Worm (Caenorhabditis elegans): Measurements from ENCODE around the gene F17E9.2.

The F17E9.2 gene

DNA sequence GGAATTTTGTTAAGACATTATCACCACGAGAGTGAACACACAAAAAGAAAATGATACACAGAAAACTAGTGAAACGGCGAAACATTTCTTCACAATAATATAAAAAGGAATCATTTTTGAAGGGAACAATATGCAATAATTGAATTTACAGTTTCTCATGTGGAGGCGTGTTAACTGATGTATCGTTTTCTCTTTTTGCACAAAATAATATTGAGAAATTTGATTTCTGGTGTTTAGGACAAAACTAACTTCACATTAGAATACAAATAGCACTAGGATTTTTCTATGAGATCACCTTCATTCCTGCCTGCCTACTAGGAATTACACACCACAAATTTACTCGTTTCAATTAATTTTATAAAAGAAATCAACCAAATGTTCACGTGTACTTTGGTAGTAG is 2.8 kb downstream of the F17E9.2 start, which contains the start of gene D2096.13:
Gene D2096.13 (minus strand): TSS at position 101 of the 400 bp plus-strand sequence.
- TF ChIP-seq cog-1 (tag; optimal IDR thresholded peaks at IDR 0.05) (no peak), flt-1 (GFP tag; IDR thresholded peaks at IDR 0.05) (no peak), med-1 (GFP tag; optimal IDR thresholded peaks at IDR 0.05; ENCODE audit: insufficient read depth) (no peak), ztf-29 (GFP tag; IDR thresholded peaks at IDR 0.05) (no peak), ref-1 (GFP tag; conservative IDR thresholded peaks at IDR 0.05) (no peak), tab-1 (GFP tag; IDR thresholded peaks at IDR 0.05) (no peak)

DNA sequence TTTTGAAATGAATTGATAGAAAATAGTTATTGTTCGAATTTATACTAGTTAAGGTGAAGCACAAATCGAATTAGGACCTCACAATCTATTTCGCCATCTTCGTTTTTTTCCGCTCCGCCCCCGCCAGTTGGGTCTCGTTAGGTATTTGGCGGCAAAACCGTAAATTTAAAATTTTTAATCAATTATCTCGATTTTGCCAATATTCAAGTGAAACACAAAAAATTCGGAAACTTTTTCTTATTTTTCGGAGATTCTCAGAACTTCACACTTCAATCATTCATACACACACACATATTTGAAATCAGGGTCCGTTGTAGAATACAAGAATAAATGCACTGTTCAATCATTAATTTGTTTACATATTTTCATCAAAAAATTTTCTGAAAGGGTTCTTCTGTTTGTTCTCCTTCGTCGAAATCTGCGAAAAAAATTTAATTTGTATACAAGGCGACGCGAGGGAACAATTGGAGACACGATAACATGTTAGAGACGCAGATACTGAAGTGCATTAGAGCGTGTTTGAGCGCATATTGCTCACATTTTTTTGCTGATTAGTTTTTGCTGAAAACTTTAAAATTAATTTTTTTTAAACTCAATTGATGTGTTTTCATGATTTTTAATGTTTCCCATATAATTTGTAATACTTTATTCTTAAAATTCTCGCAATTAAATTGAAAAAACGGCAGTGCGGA is 4.2 kb downstream of the F17E9.2 start, which contains the start of gene D2096.5:
Gene D2096.5 (minus strand): TSS at position 51 of the 692 bp plus-strand sequence.
- TF ChIP-seq ztf-29 (GFP tag; IDR thresholded peaks at IDR 0.05) = no peak
- no peak for TF ChIP-seq cog-1 (tag; optimal IDR thresholded peaks at IDR 0.05)
- TF ChIP-seq ztf-23 (GFP tag; IDR thresholded peaks at IDR 0.05) = no peak

DNA sequence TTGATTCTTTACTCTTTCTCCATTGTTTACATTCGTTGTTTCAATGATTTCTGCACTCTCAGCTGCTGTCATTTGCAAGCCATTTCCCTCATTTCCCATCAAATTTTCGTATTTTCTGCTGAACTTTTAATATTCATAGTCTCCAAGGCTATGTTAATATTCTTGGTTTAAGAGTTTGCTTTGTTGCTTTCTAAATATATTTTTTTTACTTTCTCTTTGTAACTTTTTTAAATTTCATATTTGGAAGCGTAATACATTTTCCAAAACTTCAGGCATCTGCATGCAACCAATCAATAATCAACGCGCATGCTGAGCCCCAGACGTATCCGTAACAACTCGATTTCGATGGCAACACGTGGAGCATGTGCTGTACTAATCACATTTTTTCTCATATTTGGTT is 5.1 kb downstream of the F17E9.2 start, which contains the start of gene sqv-1:
Gene sqv-1 (plus strand): TSS at position 301 of the 400 bp plus-strand sequence.
- TF ChIP-seq ref-1 (GFP tag; conservative IDR thresholded peaks at IDR 0.05) (no peak), cog-1 (tag; optimal IDR thresholded peaks at IDR 0.05) (no peak), med-1 (GFP tag; optimal IDR thresholded peaks at IDR 0.05; ENCODE audit: insufficient read depth) (no peak), ztf-29 (GFP tag; IDR thresholded peaks at IDR 0.05) (no peak), T22C8.4 (GFP tag; IDR thresholded peaks at IDR 0.05) (no peak), klf-2 (GFP tag; conservative IDR thresholded peaks at IDR 0.05) (no peak), tab-1 (GFP tag; IDR thresholded peaks at IDR 0.05) (no peak), flt-1 (GFP tag; IDR thresholded peaks at IDR 0.05) (no peak), ztf-23 (GFP tag; IDR thresholded peaks at IDR 0.05) (no peak)

DNA sequence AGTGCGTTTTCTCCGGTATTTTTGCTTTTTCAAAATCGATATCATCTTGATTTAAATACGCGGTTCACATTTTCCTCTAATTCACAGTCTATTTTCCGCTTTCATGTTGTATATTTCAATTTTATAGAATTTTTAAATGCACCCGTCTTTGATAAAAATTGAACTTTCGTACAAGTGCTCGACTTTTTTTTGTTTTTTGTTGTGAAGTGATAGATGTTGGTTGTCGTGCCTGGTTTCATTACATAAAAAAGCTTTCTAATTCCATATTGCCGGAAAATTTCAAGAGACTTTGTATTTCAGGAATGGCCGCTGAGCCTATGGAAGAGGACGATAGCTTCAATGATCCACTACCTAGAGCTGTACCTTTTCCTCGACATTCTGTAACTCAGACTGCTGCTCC is 7.5 kb downstream of the F17E9.2 start, which contains the start of gene D2096.12:
Gene D2096.12 (plus strand): TSS at position 301 of the 400 bp plus-strand sequence.
- TF ChIP-seq med-1 (GFP tag; optimal IDR thresholded peaks at IDR 0.05; ENCODE audit: insufficient read depth) = no peak
- no peak for TF ChIP-seq tab-1 (GFP tag; IDR thresholded peaks at IDR 0.05)
- TF ChIP-seq flt-1 (GFP tag; IDR thresholded peaks at IDR 0.05) = no peak
- TF ChIP-seq klf-2 (GFP tag; conservative IDR thresholded peaks at IDR 0.05) = no peak
- no peak for TF ChIP-seq T22C8.4 (GFP tag; IDR thresholded peaks at IDR 0.05)

DNA sequence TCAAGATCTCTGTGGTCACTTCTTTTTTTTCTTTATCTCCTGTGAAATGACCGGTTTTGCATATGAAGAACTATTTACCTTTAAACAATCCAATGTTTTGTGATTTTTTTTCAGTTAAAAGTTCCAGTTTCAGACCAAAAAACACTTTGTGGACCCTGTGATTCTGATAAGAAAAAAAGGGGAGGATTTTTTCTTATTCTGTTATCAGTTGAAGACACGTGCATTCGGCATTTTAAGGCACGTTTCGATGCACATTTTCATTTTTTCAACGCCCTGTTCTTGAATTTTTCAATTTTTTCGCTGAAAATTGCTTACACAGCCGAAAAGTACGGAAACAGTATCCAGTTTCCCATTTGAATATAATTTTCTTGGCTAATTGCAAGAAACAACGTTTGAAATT is 10.6 kb downstream of the F17E9.2 start, which contains the start of gene aagr-1:
Gene aagr-1 (plus strand): TSS at position 227 of the 400 bp plus-strand sequence.
- no peak for TF ChIP-seq ztf-29 (GFP tag; IDR thresholded peaks at IDR 0.05)
- TF ChIP-seq cog-1 (tag; optimal IDR thresholded peaks at IDR 0.05) = no peak
- no peak for TF ChIP-seq med-1 (GFP tag; optimal IDR thresholded peaks at IDR 0.05; ENCODE audit: insufficient read depth)
- no peak for TF ChIP-seq flt-1 (GFP tag; IDR thresholded peaks at IDR 0.05)
- no peak for TF ChIP-seq ref-1 (GFP tag; conservative IDR thresholded peaks at IDR 0.05)
- TF ChIP-seq T22C8.4 (GFP tag; IDR thresholded peaks at IDR 0.05) = no peak
- TF ChIP-seq ztf-23 (GFP tag; IDR thresholded peaks at IDR 0.05) = no peak
- no peak for TF ChIP-seq tab-1 (GFP tag; IDR thresholded peaks at IDR 0.05)
- no peak for TF ChIP-seq klf-2 (GFP tag; conservative IDR thresholded peaks at IDR 0.05)

DNA sequence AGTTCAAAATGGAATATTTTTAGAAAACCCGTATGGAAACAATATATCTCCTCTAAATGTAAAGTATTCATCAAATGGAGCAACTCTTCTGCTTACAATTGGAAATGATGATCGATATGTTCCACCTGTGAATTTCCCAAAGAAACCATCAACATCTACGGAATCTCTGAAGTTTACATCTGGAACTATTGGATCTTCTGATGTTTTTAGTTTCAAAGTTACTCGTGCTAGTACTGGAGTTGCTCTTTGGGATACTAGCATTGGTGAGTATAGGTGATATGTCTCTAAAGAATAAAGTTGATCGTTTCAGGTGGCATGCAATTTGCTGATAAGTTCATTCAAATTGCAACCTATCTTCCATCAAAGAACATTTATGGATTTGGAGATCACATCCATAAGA is 12.2 kb downstream of the F17E9.2 start:
- no peak for TF ChIP-seq ztf-23 (GFP tag; IDR thresholded peaks at IDR 0.05)
- TF ChIP-seq flt-1 (GFP tag; IDR thresholded peaks at IDR 0.05) = no peak
- TF ChIP-seq klf-2 (GFP tag; conservative IDR thresholded peaks at IDR 0.05) = no peak
- no peak for TF ChIP-seq ref-1 (GFP tag; conservative IDR thresholded peaks at IDR 0.05)
- TF ChIP-seq T22C8.4 (GFP tag; IDR thresholded peaks at IDR 0.05) = no peak
- TF ChIP-seq cog-1 (tag; optimal IDR thresholded peaks at IDR 0.05) = no peak
- TF ChIP-seq tab-1 (GFP tag; IDR thresholded peaks at IDR 0.05) = no peak
- TF ChIP-seq med-1 (GFP tag; optimal IDR thresholded peaks at IDR 0.05; ENCODE audit: insufficient read depth) = no peak
- no peak for TF ChIP-seq ztf-29 (GFP tag; IDR thresholded peaks at IDR 0.05)

DNA sequence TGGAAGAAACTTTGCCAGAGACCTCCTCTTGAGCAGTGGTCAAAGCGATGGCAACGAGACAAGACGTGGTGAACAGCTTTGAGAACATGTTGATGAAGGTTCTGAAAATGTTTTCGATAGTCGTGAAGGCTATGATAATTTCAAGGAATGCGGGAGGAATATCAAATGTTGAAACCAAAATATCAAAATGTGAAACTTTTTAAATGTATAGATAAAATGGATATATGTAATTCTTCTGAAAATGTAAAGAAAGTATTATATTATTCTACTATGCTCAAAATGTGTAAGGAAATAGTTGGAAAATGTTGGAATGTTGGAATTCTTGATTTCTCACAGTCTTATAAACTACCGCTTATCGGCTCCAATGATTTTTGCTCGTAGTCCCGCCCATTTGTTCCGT is 13.4 kb downstream of the F17E9.2 start, which contains the start of gene D2096.6:
Gene D2096.6 (minus strand): TSS at position 101 of the 400 bp plus-strand sequence.
- TF ChIP-seq T22C8.4 (GFP tag; IDR thresholded peaks at IDR 0.05) (no peak), ztf-23 (GFP tag; IDR thresholded peaks at IDR 0.05) (no peak), flt-1 (GFP tag; IDR thresholded peaks at IDR 0.05) (no peak)

DNA sequence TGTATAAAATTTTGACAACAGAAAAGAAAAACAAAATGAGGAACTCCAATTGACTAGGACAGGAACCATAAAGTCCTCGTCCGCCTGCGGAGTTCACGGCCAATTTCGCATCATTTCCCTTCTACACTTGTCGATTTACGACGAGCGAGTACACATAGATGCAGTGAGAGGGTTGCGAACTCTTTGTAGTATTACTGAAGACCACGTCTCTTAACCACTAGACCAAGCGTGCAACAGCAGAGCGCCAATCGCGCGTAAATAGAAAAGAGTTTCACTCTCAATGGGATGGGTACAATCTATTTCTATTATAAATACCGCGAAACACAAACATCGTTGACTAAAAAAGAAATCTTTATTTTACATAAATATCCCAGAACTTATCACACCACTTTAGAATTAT is 19.7 kb downstream of the F17E9.2 start:
- TF ChIP-seq klf-2 (GFP tag; conservative IDR thresholded peaks at IDR 0.05) (0 out of 2 replicates have a peak, but pooled peaks have one; percentile 53), T22C8.4 (GFP tag; IDR thresholded peaks at IDR 0.05) (peak; percentile 83), tab-1 (GFP tag; IDR thresholded peaks at IDR 0.05) (peak; percentile 95), ztf-29 (GFP tag; IDR thresholded peaks at IDR 0.05) (peak; percentile 81; the same call in 1 of the 2 replicates), flt-1 (GFP tag; IDR thresholded peaks at IDR 0.05) (peak; percentile 96), ztf-23 (GFP tag; IDR thresholded peaks at IDR 0.05) (peak; percentile 93), cog-1 (tag; optimal IDR thresholded peaks at IDR 0.05) (peak; percentile 89), med-1 (GFP tag; optimal IDR thresholded peaks at IDR 0.05; ENCODE audit: insufficient read depth) (peak; percentile 57), ref-1 (GFP tag; conservative IDR thresholded peaks at IDR 0.05) (peak; percentile 78)

DNA sequence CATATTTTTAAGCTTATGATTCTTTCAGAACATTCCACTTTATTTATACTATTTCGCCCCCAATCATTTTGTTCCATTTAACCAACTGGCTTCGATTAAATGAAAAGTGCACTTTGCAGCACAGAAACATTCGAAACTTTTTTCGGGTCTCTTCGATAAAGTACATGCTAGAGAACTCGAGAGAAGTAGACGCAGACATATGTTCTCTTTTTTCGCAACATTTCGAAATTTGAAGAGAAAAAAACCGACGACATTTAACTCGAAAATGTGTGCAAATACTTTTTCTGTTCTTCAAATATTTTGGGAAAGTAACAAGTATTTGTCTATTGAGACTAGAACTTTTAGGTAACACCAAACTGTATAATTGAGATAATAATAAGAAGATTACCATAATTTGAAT is 21.2 kb downstream of the F17E9.2 start:
- TF ChIP-seq ztf-29 (GFP tag; IDR thresholded peaks at IDR 0.05) = no peak
- TF ChIP-seq T22C8.4 (GFP tag; IDR thresholded peaks at IDR 0.05) = no peak
- no peak for TF ChIP-seq ztf-23 (GFP tag; IDR thresholded peaks at IDR 0.05)
- no peak for TF ChIP-seq klf-2 (GFP tag; conservative IDR thresholded peaks at IDR 0.05)

DNA sequence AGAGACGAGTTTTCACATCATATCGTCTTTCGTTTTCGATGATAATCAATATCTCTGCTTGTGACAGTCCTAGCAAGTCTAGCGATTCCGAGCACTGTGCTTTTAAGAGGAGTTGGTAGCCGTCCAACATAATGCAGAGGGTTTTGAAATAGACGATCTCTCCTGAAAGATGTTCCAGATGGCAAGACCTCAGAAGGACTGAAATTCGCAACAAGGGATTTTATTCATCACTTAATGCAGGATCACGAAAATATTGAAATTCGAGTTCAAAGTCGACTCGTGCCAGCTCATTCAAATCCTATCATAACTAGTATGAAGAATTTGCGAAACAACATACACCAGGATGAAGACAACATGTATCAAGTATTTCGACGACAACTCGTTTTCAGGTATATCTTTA is 21.8 kb downstream of the F17E9.2 start, which contains the start of gene D2096.7:
Gene D2096.7 (minus strand): TSS at position 130 of the 400 bp plus-strand sequence.
- TF ChIP-seq flt-1 (GFP tag; IDR thresholded peaks at IDR 0.05) = no peak
- TF ChIP-seq klf-2 (GFP tag; conservative IDR thresholded peaks at IDR 0.05) = no peak
- TF ChIP-seq ref-1 (GFP tag; conservative IDR thresholded peaks at IDR 0.05) = no peak
- TF ChIP-seq ztf-29 (GFP tag; IDR thresholded peaks at IDR 0.05) = no peak
- TF ChIP-seq ztf-23 (GFP tag; IDR thresholded peaks at IDR 0.05) = no peak
- no peak for TF ChIP-seq tab-1 (GFP tag; IDR thresholded peaks at IDR 0.05)
- TF ChIP-seq med-1 (GFP tag; optimal IDR thresholded peaks at IDR 0.05; ENCODE audit: insufficient read depth) = no peak
- TF ChIP-seq T22C8.4 (GFP tag; IDR thresholded peaks at IDR 0.05) = no peak
- no peak for TF ChIP-seq cog-1 (tag; optimal IDR thresholded peaks at IDR 0.05)
